Fruit fly (Drosophila melanogaster): ENCODE results near the gene Grip71.
A peak's percentile ranks its signal among the peaks of the same experiment; 100 is the strongest.

Grip71 gene

dm6 chr2L:18681903-18682302 lies 26.7 kb upstream of the Grip71 start, which contains the start of gene tos:
Gene tos (minus strand): TSS chr2L:18682075.
- no peak for TF ChIP-seq OdsH (GFP tag; optimal IDR thresholded peaks at IDR 0.05)
- TF ChIP-seq h (GFP tag; optimal IDR thresholded peaks at IDR 0.05): no peak
- TF ChIP-seq Dfd (GFP tag; optimal IDR thresholded peaks at IDR 0.05): no peak
- no peak for TF ChIP-seq brk (GFP tag; optimal IDR thresholded peaks at IDR 0.05)
- no peak for TF ChIP-seq N (GFP tag; optimal IDR thresholded peaks at IDR 0.05)
- no peak for TF ChIP-seq HLH106 (tag; optimal IDR thresholded peaks at IDR 0.05)
- TF ChIP-seq Myc (optimal IDR thresholded peaks at IDR 0.05): peak; percentile 14
- no peak for TF ChIP-seq jim (GFP tag; optimal IDR thresholded peaks at IDR 0.05)
- no peak for TF ChIP-seq Rel (GFP tag; optimal IDR thresholded peaks at IDR 0.05)
- peak; percentile 7 for TF ChIP-seq Rel (tag; optimal IDR thresholded peaks at IDR 0.05)

- no peak for TF ChIP-seq Abd-B (GFP tag; optimal IDR thresholded peaks at IDR 0.05)
- no peak for TF ChIP-seq N (GFP tag; optimal IDR thresholded peaks at IDR 0.05)
- no peak for TF ChIP-seq rgr (GFP tag; optimal IDR thresholded peaks at IDR 0.05)
- TF ChIP-seq fru (GFP tag; optimal IDR thresholded peaks at IDR 0.05): no peak
- no peak for TF ChIP-seq Rel (GFP tag; optimal IDR thresholded peaks at IDR 0.05)
- no peak for TF ChIP-seq Rel (tag; optimal IDR thresholded peaks at IDR 0.05)
- no peak for TF ChIP-seq HLH106 (tag; optimal IDR thresholded peaks at IDR 0.05)
- no peak for TF ChIP-seq foxo (GFP tag; optimal IDR thresholded peaks at IDR 0.05)
Observed at dm6 chr2L:18687827-18688226, 20.8 kb upstream of the Grip71 start.

- no peak for TF ChIP-seq OdsH (GFP tag; optimal IDR thresholded peaks at IDR 0.05)
- no peak for TF ChIP-seq sv (GFP tag; optimal IDR thresholded peaks at IDR 0.05)
- TF ChIP-seq HLH106 (tag; optimal IDR thresholded peaks at IDR 0.05): peak; percentile 20
- no peak for TF ChIP-seq Hr78 (GFP tag; optimal IDR thresholded peaks at IDR 0.05)
- TF ChIP-seq foxo (GFP tag; optimal IDR thresholded peaks at IDR 0.05): peak in 1 of 2 experiments; percentile 56
- no peak for TF ChIP-seq GATAd (GFP tag; optimal IDR thresholded peaks at IDR 0.05)
- TF ChIP-seq brk (GFP tag; optimal IDR thresholded peaks at IDR 0.05): no peak
- peak; percentile 20 for TF ChIP-seq CG9705 (GFP tag; optimal IDR thresholded peaks at IDR 0.05)
- TF ChIP-seq Mio (GFP tag; optimal IDR thresholded peaks at IDR 0.05): no peak
- TF ChIP-seq usp (GFP tag; optimal IDR thresholded peaks at IDR 0.05): no peak
- TF ChIP-seq CrebA (GFP tag; optimal IDR thresholded peaks at IDR 0.05; ENCODE audit: borderline replicate concordance): no peak
- no peak for TF ChIP-seq Dif (GFP tag; optimal IDR thresholded peaks at IDR 0.05; ENCODE audit: partially characterized antibody)
- peak; percentile 10 for TF ChIP-seq Jra (GFP tag; optimal IDR thresholded peaks at IDR 0.05)
- TF ChIP-seq CG32264 (GFP tag; optimal IDR thresholded peaks at IDR 0.05): no peak
- TF ChIP-seq Sp1 (GFP tag; optimal IDR thresholded peaks at IDR 0.05): peak; percentile 3
- no peak for TF ChIP-seq sage (GFP tag; optimal IDR thresholded peaks at IDR 0.05)
- no peak for TF ChIP-seq dmrt93B (GFP tag; optimal IDR thresholded peaks at IDR 0.05)
- no peak for TF ChIP-seq Dfd (GFP tag; optimal IDR thresholded peaks at IDR 0.05)
- no peak for TF ChIP-seq tai (GFP tag; optimal IDR thresholded peaks at IDR 0.05)
- peak; percentile 85 for TF ChIP-seq Hr83 (GFP tag; optimal IDR thresholded peaks at IDR 0.05; ENCODE audit: poor library complexity, severe bottlenecking)
- peak; percentile 56 for TF ChIP-seq jim (GFP tag; optimal IDR thresholded peaks at IDR 0.05)
- TF ChIP-seq Rel (GFP tag; optimal IDR thresholded peaks at IDR 0.05): no peak
- peak; percentile 56 for TF ChIP-seq Rel (tag; optimal IDR thresholded peaks at IDR 0.05)
- no peak for TF ChIP-seq Hnf4 (GFP tag; optimal IDR thresholded peaks at IDR 0.05)
- TF ChIP-seq woc (GFP tag; optimal IDR thresholded peaks at IDR 0.05): peak; percentile 92
- no peak for TF ChIP-seq lola (GFP tag; optimal IDR thresholded peaks at IDR 0.05)
- TF ChIP-seq Myc (optimal IDR thresholded peaks at IDR 0.05): peak; percentile 67
- no peak for TF ChIP-seq fru (GFP tag; optimal IDR thresholded peaks at IDR 0.05)
- TF ChIP-seq Vsx2 (GFP tag; optimal IDR thresholded peaks at IDR 0.05; ENCODE audit: partially characterized antibody): no peak
Observed at dm6 chr2L:18688646-18689296, 19.9 kb upstream of the Grip71 start, which contains the start of gene msl-1. Gene msl-1 (minus strand): TSS chr2L:18688800.

DNA sequence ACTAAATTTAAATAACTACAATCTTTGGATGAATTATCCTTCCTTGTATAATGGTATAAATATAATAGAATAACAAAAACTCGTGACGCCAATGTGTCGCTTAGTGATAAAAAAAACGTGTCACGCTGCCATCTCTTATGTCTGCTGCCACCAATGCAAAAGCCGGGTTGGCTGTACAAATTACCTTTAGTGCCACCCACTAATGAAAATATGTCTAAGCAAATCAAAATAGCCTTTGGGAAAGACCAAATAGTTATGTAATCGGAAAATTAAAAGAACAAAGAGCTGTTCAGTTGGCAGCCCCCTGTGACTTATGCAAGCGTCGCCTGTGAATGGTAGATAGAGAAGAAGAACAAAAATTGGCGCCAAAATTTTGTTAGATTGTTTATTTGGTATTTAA lies 19.3 kb upstream of the Grip71 start, which contains the start of gene CG10336:
Gene CG10336, plus strand, starts transcription at position 153 of the 400 bp plus-strand sequence.
- TF ChIP-seq h (GFP tag; optimal IDR thresholded peaks at IDR 0.05) (no peak), Rel (GFP tag; optimal IDR thresholded peaks at IDR 0.05) (no peak), Rel (tag; optimal IDR thresholded peaks at IDR 0.05) (peak; percentile 19)

All from whole organism, wandering third instar larva.